Worm (Caenorhabditis elegans) whole organism, midembryonic: ENCODE results near the gene ZK1236.1.

ENCODE experiments used
- T22C8.4 ChIP-seq: fragments of 200-800 bp; sonication (Bioruptor generic); IDR thresholded peaks from 2 replicates; pipeline ENCODE4 v1.3.6; 2022; ENCODE audit warnings: missing genetic modification characterization, missing compliant biosample characterization
- cog-1 ChIP-seq: sonication (generic microtip); optimal IDR thresholded peaks from 2 replicates; lab custom pipeline; 2016; ENCODE audit warnings: missing genetic modification characterization, missing compliant biosample characterization
- flt-1 ChIP-seq: fragments of 200-800 bp; sonication (Bioruptor generic); IDR thresholded peaks from 2 replicates; pipeline ENCODE4 v1.3.6; 2022; ENCODE audit warnings: missing genetic modification characterization, missing compliant biosample characterization
- klf-2 ChIP-seq: fragments of 200-800 bp; sonication (Bioruptor generic); conservative IDR thresholded peaks from 2 replicates; pipeline ENCODE4 v1.3.6; 2022; ENCODE audit warnings: missing genetic modification reagents, missing genetic modification characterization, missing compliant biosample characterization
- ref-1 ChIP-seq: fragments of 200-800 bp; sonication (Bioruptor generic); conservative IDR thresholded peaks from 2 replicates; pipeline ENCODE4 v1.3.6; 2022; ENCODE audit warnings: missing genetic modification reagents, missing genetic modification characterization, missing compliant biosample characterization
- tab-1 ChIP-seq: fragments of 200-800 bp; sonication (Bioruptor generic); IDR thresholded peaks from 2 replicates; pipeline ENCODE4 v1.3.6; 2022; ENCODE audit warnings: missing genetic modification characterization, missing compliant biosample characterization
- ztf-23 ChIP-seq: fragments of 200-800 bp; sonication (Bioruptor generic); IDR thresholded peaks from 2 replicates; pipeline ENCODE4 v1.3.6; 2022; ENCODE audit warnings: missing genetic modification reagents, missing genetic modification characterization, missing compliant biosample characterization
- ztf-29 ChIP-seq: fragments of 200-800 bp; sonication (Bioruptor generic); IDR thresholded peaks from 2 replicates; pipeline ENCODE4 v1.3.6; 2022; ENCODE audit warnings: missing genetic modification reagents, missing genetic modification characterization, missing compliant biosample characterization

DNA sequence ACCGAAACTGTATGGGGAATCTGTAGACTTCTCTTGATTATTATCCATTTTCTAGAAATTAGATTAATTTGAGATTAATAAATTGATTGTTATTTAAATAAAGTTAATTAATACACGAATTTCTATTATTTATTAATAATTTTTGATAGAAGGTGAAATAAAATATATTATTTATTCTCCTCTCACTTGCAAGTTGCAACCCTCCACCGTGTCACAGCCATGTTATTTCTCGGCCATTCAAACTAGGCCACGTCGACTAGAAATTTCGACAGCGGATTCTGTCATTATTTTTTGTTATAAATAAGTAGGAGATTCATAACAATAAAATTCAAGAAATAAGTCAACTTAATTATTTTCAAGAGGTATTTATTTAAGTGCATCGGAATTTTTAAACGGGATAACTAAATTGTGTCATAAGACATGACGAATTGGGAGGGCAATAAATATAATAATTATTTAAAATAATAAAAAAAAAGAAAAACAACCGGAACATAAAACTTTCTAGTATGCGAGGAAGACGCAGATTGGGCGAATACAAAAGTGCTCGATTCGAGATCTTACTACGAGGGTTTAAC lies 14.5 kb downstream of the ZK1236.1 start, which contains the start of gene ufbp-1:
- TF ChIP-seq T22C8.4 (GFP tag; lab: Robert Waterston, UW) (no peak), flt-1 (GFP tag; lab: Robert Waterston, UW) (0 out of 2 replicates have a peak, but pooled peaks have one; percentile 23), ztf-23 (GFP tag; lab: Robert Waterston, UW) (no peak), ref-1 (GFP tag; lab: Robert Waterston, UW) (no peak), cog-1 (tag; lab: Kevin White, UChicago) (no peak), klf-2 (no peak), tab-1 (GFP tag; lab: Robert Waterston, UW) (no peak), ztf-29 (no peak)
